Worm (Caenorhabditis elegans) whole organism, L4 larva: ENCODE measurements around the gene fkb-4.

Experiments used
- nhr-76 ChIP-seq: fragments of 150-350 bp; optimal IDR thresholded peaks from 2 replicates; lab custom pipeline; 2014; ENCODE audit warnings: missing biosample characterization, missing genetic modification characterization
- snpc-4 ChIP-seq: fragments of 150-350 bp; optimal IDR thresholded peaks from 2 replicates; lab custom pipeline; 2014; ENCODE audit warnings: missing biosample characterization, missing genetic modification characterization
- tag-97 ChIP-seq: fragments of 200-800 bp; sonication (Bioruptor generic); IDR thresholded peaks from 2 replicates; pipeline ENCODE4 v1.3.6; 2022; ENCODE audit warnings: missing genetic modification characterization, missing compliant biosample characterization

DNA sequence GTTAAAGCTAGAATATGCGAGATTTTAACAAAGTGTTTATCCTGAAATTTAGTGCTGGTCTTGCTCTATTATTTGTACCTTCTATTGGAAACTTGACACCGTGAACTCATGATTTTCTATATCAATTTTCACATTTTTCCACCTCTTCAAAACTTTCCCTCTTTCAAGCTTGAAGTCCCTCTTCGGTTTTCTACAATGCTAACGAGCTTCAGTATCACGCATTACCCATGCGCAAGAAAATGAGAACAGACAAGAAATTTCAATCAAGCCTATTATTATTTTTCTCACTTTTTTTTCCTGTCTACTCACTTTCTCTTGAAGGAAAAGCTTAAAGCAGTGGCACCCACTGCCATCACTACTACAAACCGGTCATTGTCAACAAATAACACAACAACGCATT, 24.9 kb upstream of the fkb-4 start:
- TF ChIP-seq snpc-4 (no peak), nhr-76 (tag; lab: Kevin White, UChicago) (no peak), tag-97 (GFP tag; lab: Robert Waterston, UW) (no peak)
